Fruit fly (Drosophila melanogaster): ENCODE measurements around the gene Pglym87.
A peak's percentile ranks its signal among the peaks of the same experiment; 100 is the strongest.

Gene Pglym87

dm6 chr3R:12196100-12196499 is 36.4 kb downstream of the Pglym87 start (continued):
- TF ChIP-seq CG6792 (GFP tag; optimal IDR thresholded peaks at IDR 0.05) (no peak), CG6276 (GFP tag; optimal IDR thresholded peaks at IDR 0.05) (no peak), lz (GFP tag; optimal IDR thresholded peaks at IDR 0.05) (no peak), CG7368 (GFP tag; optimal IDR thresholded peaks at IDR 0.05) (no peak), Eip75B (GFP tag; optimal IDR thresholded peaks at IDR 0.05) (peak; percentile 38), CG10631 (GFP tag; optimal IDR thresholded peaks at IDR 0.05) (peak; percentile 47), Sox102F (GFP tag; optimal IDR thresholded peaks at IDR 0.05) (no peak), achi (GFP tag; optimal IDR thresholded peaks at IDR 0.05) (peak; percentile 20), CG8632 (GFP tag; optimal IDR thresholded peaks at IDR 0.05) (peak; percentile 1), CG6808 (GFP tag; optimal IDR thresholded peaks at IDR 0.05) (peak; percentile 16), CG1621 (tag; optimal IDR thresholded peaks at IDR 0.05) (no peak), CG34406 (GFP tag; optimal IDR thresholded peaks at IDR 0.05) (no peak), CG6854 (GFP tag; optimal IDR thresholded peaks at IDR 0.05) (no peak), Blimp-1 (GFP tag; optimal IDR thresholded peaks at IDR 0.05) (no peak), Sox14 (GFP tag; optimal IDR thresholded peaks at IDR 0.05) (no peak), esn (GFP tag; optimal IDR thresholded peaks at IDR 0.05) (no peak), dsx (GFP tag; optimal IDR thresholded peaks at IDR 0.05; ENCODE audit: poor library complexity, severe bottlenecking) (no peak), CG9139 (GFP tag; optimal IDR thresholded peaks at IDR 0.05) (no peak), svp (GFP tag) (no peak), Eip78C (GFP tag) (no peak), pdm3 (GFP tag; optimal IDR thresholded peaks at IDR 0.05) (peak; percentile 41), Ets96B (tag; optimal IDR thresholded peaks at IDR 0.05) (peak; percentile 43), fd59A (GFP tag; optimal IDR thresholded peaks at IDR 0.05) (peak; percentile 19), CG10669 (GFP tag; optimal IDR thresholded peaks at IDR 0.05) (peak; percentile 38), Hr39 (GFP tag; optimal IDR thresholded peaks at IDR 0.05) (peak; percentile 16), Eip93F (GFP tag; optimal IDR thresholded peaks at IDR 0.05) (no peak), CG15336 (GFP tag; IDR thresholded peaks at IDR 0.05) (peak; percentile 42; the same call in 1 of the 2 replicates), CG16779 (tag; optimal IDR thresholded peaks at IDR 0.05) (no peak), Gug (GFP tag; IDR thresholded peaks at IDR 0.05) (no peak), Met (GFP tag; optimal IDR thresholded peaks at IDR 0.05) (peak; percentile 23), Smox (GFP tag; optimal IDR thresholded peaks at IDR 0.05) (no peak), eg (GFP tag; IDR thresholded peaks at IDR 0.05) (peak; percentile 63; the same call in 2 of the 3 replicates), spab (GFP tag; optimal IDR thresholded peaks at IDR 0.05) (peak; percentile 12), CG8319 (GFP tag; optimal IDR thresholded peaks at IDR 0.05) (no peak), acj6 (GFP tag; optimal IDR thresholded peaks at IDR 0.05) (peak; percentile 10), salr (GFP tag; optimal IDR thresholded peaks at IDR 0.05) (no peak), Hr4 (GFP tag; optimal IDR thresholded peaks at IDR 0.05) (peak; percentile 17), CG4318 (GFP tag; optimal IDR thresholded peaks at IDR 0.05) (no peak)

- TF ChIP-seq CG8319 (GFP tag; optimal IDR thresholded peaks at IDR 0.05) (no peak), topi (GFP tag; optimal IDR thresholded peaks at IDR 0.05) (no peak), Eip75B (GFP tag; optimal IDR thresholded peaks at IDR 0.05) (no peak), acj6 (GFP tag; optimal IDR thresholded peaks at IDR 0.05) (no peak), esn (GFP tag; optimal IDR thresholded peaks at IDR 0.05) (no peak), OdsH (GFP tag; optimal IDR thresholded peaks at IDR 0.05) (no peak), Sox102F (GFP tag; optimal IDR thresholded peaks at IDR 0.05) (no peak), Blimp-1 (GFP tag; optimal IDR thresholded peaks at IDR 0.05) (no peak), pdm3 (GFP tag; optimal IDR thresholded peaks at IDR 0.05) (no peak), CG10669 (GFP tag; optimal IDR thresholded peaks at IDR 0.05) (no peak), CG6808 (GFP tag; optimal IDR thresholded peaks at IDR 0.05) (no peak), lz (GFP tag; optimal IDR thresholded peaks at IDR 0.05) (no peak)
Measured at dm6 chr3R:12194911-12195310, 37.6 kb downstream of the Pglym87 start, which contains the start of the genes eIF3d2 and CG43450. eIF3d2 (minus strand) TSS chr3R:12195011. CG43450 (plus strand) TSS chr3R:12195294.

All from whole organism, prepupa.